Fruit fly (Drosophila melanogaster) whole organism, larva: ENCODE results near the gene CG17075.

Source experiments
- noc ChIP-seq: fragments of 200-800 bp; sonication (Bioruptor generic); optimal IDR thresholded peaks from 3 replicates; lab custom pipeline; 2019; ENCODE audit warnings: missing biosample characterization, mild to moderate bottlenecking, missing genetic modification characterization, moderate library complexity

Gene CG17075

DNA sequence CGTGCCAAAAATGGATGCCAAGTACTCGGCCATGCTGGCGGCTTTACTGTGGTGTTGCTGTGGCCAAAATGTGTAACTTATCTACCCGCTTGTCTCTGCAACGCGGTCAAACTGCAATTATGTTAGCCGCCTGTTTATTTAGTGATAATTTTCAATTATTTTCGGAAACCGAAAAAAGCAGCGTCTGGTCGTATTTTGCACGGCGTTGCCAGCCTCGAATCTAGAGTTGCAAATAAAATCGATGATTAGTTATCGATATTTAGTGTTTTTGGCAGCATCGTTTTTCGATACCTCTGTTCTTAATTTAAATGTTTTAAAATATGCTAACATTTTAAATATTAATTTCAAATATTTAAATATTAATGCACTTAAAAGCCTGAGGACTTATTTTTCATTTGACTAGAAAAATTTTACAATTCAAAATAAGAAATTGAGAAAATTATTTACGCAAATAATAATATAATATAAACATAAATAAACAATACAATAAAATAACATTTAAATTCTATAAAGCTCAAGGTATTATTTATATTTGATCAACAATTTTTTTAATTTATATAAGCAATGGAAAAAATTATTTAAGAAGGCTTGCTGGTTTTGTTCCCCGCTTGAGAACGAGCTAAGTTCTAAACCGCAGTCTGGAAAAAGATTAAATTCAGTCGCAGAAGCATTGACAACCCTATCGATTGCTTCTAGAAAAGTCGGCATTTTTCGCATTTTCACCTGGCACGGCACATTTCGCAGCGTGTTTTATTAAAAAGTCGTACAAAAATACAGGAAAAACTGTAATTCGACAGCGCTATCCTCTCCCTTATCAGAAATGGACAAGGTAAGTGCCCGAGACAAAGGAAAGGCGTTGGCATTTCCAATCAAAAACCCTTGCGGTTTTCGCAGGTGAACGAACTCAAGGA is 27.4 kb upstream of the CG17075 start, which contains the start of the genes U2af38 and Stip1:
Gene U2af38, minus strand, starts transcription at position 230 of the 911 bp plus-strand sequence.
Gene Stip1, plus strand, starts transcription at position 671 of the 911 bp plus-strand sequence.
- TF ChIP-seq noc (tag; lab: Kevin White, UChicago): no peak

DNA sequence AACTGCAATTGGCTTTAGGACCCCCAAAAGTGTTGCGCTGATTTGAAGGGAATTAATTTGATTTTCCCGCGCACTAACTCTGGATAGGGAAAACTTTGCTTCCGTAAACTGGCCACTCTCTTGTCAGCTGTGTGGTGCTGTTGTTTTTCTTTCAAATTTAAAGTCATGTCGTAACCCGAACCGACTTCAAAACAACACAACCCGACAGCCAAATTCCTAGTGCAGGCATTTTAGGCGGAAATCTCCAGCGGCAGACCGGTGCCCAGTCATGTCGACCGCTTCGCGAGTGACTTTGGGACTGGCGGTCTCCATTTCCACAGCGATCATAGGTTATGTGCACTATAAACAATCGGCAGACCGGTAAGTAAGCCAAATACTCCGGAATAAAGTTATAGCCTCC is 25.0 kb upstream of the CG17075 start, which contains the start of gene CG11562:
Gene CG11562, plus strand, starts transcription at position 119 of the 400 bp plus-strand sequence.
- TF ChIP-seq noc (tag; lab: Kevin White, UChicago): no peak

DNA sequence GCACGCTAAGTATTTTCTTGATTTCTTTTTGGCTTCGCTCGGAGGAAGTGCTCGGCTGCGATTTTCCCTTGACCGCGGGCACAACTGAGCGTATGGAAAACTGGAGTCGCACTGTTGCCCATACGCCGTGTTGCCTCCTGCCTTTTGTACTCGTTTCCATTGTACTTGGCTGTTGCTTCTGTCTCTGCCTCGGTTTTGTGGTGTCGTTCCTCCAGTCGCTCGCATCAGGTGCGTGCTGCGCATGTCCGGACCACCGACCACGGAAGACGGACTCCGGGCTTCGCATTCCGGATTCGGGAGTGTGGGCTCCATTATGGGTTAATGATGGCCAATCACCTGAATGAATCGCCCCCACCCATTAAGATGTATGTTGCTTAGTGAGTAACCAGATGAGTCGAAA is 24.4 kb upstream of the CG17075 start, which contains the start of gene CG3625:
Gene CG3625, minus strand, starts transcription at position 139 of the 400 bp plus-strand sequence.
- no peak for TF ChIP-seq noc (tag; lab: Kevin White, UChicago)

DNA sequence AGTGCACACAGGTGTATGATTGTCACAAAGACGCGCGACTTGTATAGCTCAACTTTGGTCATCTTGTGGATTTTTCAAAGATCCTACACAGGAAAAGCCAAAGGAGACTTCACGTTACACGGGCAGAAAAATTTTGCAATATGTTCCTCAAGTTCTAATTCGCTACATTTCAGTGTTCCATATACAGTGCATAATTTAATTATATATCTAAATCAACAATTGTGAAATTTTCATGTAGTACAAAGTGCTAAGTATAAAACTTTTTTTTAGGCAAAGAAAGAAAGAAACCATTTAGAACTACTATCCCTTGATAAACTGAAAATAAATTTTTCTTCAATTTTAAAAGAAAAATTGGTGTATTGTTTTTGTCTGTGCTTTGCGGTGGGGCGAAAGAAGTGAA is 23.6 kb upstream of the CG17075 start:
- TF ChIP-seq noc (tag; lab: Kevin White, UChicago): no peak

- TF ChIP-seq noc (tag; lab: Kevin White, UChicago): no peak
Measured at dm6 chr2L:290373-290772, 23.1 kb upstream of the CG17075 start.

DNA sequence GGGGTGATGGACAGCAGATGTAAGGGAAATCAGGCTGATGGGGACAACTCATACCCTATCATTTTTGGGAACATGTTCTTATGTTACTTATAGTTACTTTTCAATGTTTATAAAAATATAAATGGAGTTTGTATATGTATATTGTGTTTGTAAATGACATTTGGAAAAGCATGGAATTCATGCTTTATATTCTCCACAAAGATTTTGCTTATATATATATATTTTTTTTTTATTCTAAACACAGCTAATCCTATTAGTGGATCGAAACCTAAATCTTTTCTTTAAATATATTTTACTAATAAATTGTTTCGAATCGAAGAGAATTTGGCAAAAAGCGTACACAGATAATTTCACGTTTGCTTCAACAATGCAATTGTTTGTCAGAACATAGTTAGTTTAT is 21.7 kb upstream of the CG17075 start, which contains the start of gene Amnionless:
Gene Amnionless, minus strand, starts transcription at position 101 of the 400 bp plus-strand sequence.
- TF ChIP-seq noc (tag; lab: Kevin White, UChicago): no peak

dm6 chr2L:286421-286820 is 19.1 kb upstream of the CG17075 start:
- peak; percentile 82 for TF ChIP-seq noc (tag; lab: Kevin White, UChicago)

DNA sequence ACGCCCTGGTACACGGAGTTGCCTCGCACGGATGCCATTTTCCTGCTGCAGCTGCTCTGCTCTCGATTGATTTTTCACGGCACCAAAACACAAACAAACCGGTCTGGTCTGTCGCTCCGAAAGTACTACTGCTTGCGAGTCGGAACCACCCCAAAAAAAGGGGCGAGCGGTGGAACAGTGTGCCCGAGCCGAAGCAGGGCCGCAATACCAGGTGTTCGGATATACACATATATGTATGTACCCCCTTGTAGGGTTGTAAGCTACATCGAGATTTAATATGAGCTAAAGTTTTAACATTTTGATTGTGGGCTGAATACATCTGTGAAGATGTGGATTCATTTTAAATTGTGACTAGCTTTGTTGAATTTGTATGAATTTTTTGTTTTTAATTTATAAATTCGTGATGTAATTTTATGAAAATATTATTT is 18.3 kb upstream of the CG17075 start:
- peak; percentile 59 for TF ChIP-seq noc (tag; lab: Kevin White, UChicago)

DNA sequence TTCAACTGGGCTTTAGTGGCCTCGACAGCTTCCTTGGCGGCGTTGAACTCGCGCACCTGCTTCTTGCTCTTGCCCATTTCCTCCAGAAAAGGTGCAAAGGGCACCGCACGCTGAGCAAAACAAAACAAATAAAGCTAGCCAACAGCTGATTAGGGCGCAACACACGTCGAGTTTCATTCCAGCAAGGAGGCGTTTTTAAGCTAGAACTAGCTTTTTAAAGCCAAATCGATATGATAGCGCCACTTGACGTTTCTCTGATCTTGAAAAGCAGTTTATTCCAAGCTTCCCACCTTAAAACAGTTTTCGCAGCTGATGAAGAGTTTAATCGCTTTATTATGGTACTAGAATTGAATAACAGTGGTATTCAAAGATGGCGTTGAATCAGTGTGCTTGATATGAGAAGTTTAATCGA is 15.8 kb upstream of the CG17075 start, which contains the start of gene CG11601:
Gene CG11601, minus strand, starts transcription at position 199 of the 412 bp plus-strand sequence.
- TF ChIP-seq noc (tag; lab: Kevin White, UChicago): no peak

DNA sequence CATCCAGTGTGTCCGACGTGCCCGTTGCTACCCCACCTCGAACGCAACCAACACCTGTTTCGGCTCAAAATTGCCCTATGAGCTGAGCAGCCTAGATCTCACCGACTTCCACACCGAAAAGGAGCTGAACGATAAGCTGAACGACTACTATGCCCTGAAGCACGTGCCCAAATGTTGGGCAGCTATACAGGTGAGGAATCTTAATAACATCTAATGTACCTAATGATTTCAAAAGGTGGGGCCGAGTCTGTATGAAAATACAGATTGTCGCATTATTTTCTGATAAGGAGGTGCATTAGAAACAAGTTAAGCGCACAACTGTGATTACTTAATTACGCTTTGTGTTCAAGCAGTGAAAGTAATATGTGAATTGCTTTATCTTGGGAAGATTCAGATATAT is 10.8 kb upstream of the CG17075 start, which contains the start of gene CG17078:
Gene CG17078, minus strand, starts transcription at position 101 of the 400 bp plus-strand sequence.
- TF ChIP-seq noc (tag; lab: Kevin White, UChicago): no peak

dm6 chr2L:277122-277671 is 9.9 kb upstream of the CG17075 start, which contains the start of gene smo:
TSS of gene smo (plus strand) at chr2L:277582.
- TF ChIP-seq noc (tag; lab: Kevin White, UChicago): no peak

DNA sequence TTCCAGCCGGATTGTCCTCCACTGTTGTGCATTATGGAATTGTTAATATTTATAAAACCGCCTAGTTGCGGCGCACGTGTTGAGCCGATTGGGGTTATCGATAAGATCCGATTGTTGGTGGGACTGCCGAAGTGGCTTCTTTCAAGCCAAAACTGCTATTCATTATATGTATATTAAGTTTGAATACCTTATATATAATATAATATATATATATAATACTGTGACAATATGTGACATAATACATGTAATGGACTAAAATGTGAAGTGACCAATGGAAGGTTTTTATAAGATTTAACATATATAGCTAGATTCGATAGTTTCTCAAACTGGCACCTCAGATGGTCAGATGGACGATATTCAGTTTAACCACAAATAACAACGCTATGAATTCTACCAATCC is 6.3 kb upstream of the CG17075 start, which contains the start of the genes mbm and CG11555:
Gene mbm, minus strand, starts transcription at position 113 of the 400 bp plus-strand sequence.
Gene CG11555, plus strand, starts transcription at position 234 of the 400 bp plus-strand sequence.
- no peak for TF ChIP-seq noc (tag; lab: Kevin White, UChicago)

DNA sequence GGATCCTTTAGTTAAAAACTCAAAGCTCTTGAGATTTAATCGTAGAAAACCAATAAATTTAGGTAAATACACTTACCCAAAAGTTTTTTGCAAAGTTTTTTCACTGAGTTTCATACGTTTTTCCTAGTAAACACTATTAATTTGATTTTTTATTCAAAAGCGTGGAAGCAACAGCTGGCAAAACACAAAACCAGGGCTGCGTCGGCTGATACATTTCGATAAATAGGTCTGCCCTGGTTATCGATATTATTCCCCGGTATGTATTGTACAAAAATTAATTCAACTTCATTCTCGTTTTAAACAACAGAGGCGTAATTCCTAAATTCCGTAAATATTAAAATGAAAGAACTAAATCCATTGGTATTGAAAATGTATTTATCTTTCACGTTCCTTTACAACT is 4.2 kb upstream of the CG17075 start, which contains the start of gene Dus1:
Gene Dus1, minus strand, starts transcription at position 192 of the 400 bp plus-strand sequence.
- no peak for TF ChIP-seq noc (tag; lab: Kevin White, UChicago)

- no peak for TF ChIP-seq noc (tag; lab: Kevin White, UChicago)
Measured at dm6 chr2L:268788-269187, 1.5 kb upstream of the CG17075 start, which contains the start of gene CG3345. TSS of gene CG3345 (plus strand) at chr2L:269088.

DNA sequence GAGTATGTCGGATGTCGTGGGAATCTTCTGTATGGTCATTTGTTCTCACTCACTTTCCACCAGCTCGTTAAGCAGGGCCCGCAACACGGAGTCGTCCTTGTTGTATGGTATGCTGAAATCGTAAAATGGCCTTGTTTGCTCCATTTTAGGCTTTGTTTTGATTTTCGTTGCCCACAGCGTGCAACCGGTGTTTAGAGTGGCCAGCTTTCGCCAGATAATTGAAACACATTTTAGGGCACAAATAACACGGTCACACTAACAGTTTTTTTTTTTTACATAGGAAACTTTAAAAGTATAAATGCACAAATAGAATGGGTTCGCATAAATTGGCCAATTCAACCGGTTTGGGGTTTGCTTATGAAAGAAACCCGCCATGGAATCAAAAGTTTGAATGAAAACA is 15.1 kb downstream of the CG17075 start, which contains the start of gene Rpp30:
Gene Rpp30, minus strand, starts transcription at position 200 of the 400 bp plus-strand sequence.
- TF ChIP-seq noc (tag; lab: Kevin White, UChicago): no peak
